Fruit fly (Drosophila melanogaster) whole organism, prepupa: ENCODE data around the gene Elal.

Experiments used
- CG16779 ChIP-seq: fragments of 200-800 bp; sonication (Bioruptor generic); optimal IDR thresholded peaks from 3 replicates; lab custom pipeline; 2017; ENCODE audit warnings: missing biosample characterization, mild to moderate bottlenecking, missing genetic modification characterization
- CG4318 ChIP-seq: fragments of 200-800 bp; sonication (Bioruptor generic); optimal IDR thresholded peaks from 3 replicates; lab custom pipeline; 2017; ENCODE audit warnings: missing biosample characterization, mild to moderate bottlenecking, missing genetic modification characterization
- Sox102F ChIP-seq: fragments of 200-800 bp; sonication (Bioruptor generic); optimal IDR thresholded peaks from 2 replicates; lab custom pipeline; 2016; ENCODE audit warnings: missing biosample characterization, mild to moderate bottlenecking, missing genetic modification characterization
- Sox14 ChIP-seq: fragments of 200-800 bp; sonication (Bioruptor generic); optimal IDR thresholded peaks from 3 replicates; lab custom pipeline; 2016; ENCODE audit warnings: missing biosample characterization, missing genetic modification characterization
- acj6 ChIP-seq: fragments of 200-800 bp; sonication (Bioruptor generic); optimal IDR thresholded peaks from 3 replicates; lab custom pipeline; 2016; ENCODE audit warnings: missing biosample characterization, missing genetic modification characterization
- spab ChIP-seq: fragments of 200-800 bp; sonication (Bioruptor generic); optimal IDR thresholded peaks from 2 replicates; lab custom pipeline; 2017; ENCODE audit warnings: missing biosample characterization, mild to moderate bottlenecking, missing genetic modification characterization, missing genetic modification reagents

DNA sequence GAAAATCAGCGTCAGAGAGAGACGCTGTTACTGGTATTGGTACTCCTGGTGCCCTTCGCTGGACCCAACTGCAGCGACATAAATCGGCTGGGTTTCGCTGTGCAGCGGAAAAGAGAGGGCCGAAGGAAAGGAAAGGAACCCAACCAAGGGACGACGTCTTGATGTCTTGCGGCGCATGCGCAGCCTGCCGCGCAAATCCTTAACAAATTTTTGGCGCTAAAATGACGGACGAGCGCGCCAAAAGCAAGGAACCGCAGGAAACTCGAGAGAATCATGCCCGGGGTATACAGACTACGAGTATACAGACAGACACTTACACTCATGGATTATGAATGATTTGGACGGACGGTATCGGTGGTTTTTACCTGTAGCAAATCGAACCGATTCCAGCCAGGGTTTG lies 1.8 kb downstream of the Elal start:
- TF ChIP-seq Sox14 (GFP tag; lab: Kevin White, UChicago) (no peak), acj6 (no peak), CG16779 (tag; lab: Kevin White, UChicago) (no peak), Sox102F (no peak), CG4318 (GFP tag; lab: Kevin White, UChicago) (no peak), spab (GFP tag; lab: Kevin White, UChicago) (no peak)
